Worm (Caenorhabditis elegans) whole organism, L4 larva: ENCODE data around the gene glb-5.

Source experiments
- F10B5.3 ChIP-seq: sonication (generic microtip); optimal IDR thresholded peaks from 2 replicates; lab custom pipeline; 2016; ENCODE audit warnings: mild to moderate bottlenecking, missing genetic modification characterization, missing compliant biosample characterization
- F44E2.7 ChIP-seq: fragments of 200-800 bp; sonication (Bioruptor generic); IDR thresholded peaks from 2 replicates; pipeline ENCODE4 v2.1.2; 2022; ENCODE audit warnings: missing genetic modification characterization, missing compliant biosample characterization
- T26A8.4 ChIP-seq: fragments of 200-800 bp; sonication (Bioruptor generic); IDR thresholded peaks from 2 replicates; pipeline ENCODE4 v1.3.6; 2022; ENCODE audit warnings: missing genetic modification characterization, missing compliant biosample characterization
- Y105C5A.15 ChIP-seq: fragments of 200-800 bp; sonication (Bioruptor generic); IDR thresholded peaks from 2 replicates; pipeline ENCODE4 v1.3.6; 2022; ENCODE audit warnings: missing genetic modification characterization, missing compliant biosample characterization
- Y48G9A.11 ChIP-seq: fragments of 200-800 bp; sonication (Bioruptor generic); IDR thresholded peaks from 2 replicates; pipeline ENCODE4 v1.3.6; 2022; ENCODE audit warnings: missing genetic modification reagents, missing genetic modification characterization, missing compliant biosample characterization
- ZK337.2 ChIP-seq: fragments of 200-800 bp; sonication (Bioruptor generic); IDR thresholded peaks from 2 replicates; pipeline ENCODE4 v1.3.6; 2022; ENCODE audit warnings: missing genetic modification reagents, missing genetic modification characterization, missing compliant biosample characterization
- aha-1 ChIP-seq: fragments of 150-350 bp; peaks from one replicate; lab custom pipeline; 2014; ENCODE audit warnings: missing biosample characterization, missing genetic modification characterization
- ama-1 ChIP-seq: fragments of 150-350 bp; optimal IDR thresholded peaks from 2 replicates; lab custom pipeline; 2014; ENCODE audit warnings: inconsistent platforms, mixed read lengths
- arid-1 ChIP-seq: fragments of 200-800 bp; sonication (Bioruptor generic); conservative IDR thresholded peaks from 2 replicates; pipeline ENCODE4 v1.3.6; 2022; ENCODE audit warnings: missing genetic modification reagents, missing genetic modification characterization, missing compliant biosample characterization
- ceh-28 ChIP-seq: fragments of 150-350 bp; optimal IDR thresholded peaks from 2 replicates; lab custom pipeline; 2014; ENCODE audit warnings: missing biosample characterization, missing genetic modification reagents, missing genetic modification characterization
- ctbp-1 ChIP-seq: fragments of 200-800 bp; sonication (Bioruptor generic); IDR thresholded peaks from 2 replicates; pipeline ENCODE4 v1.3.6; 2022; ENCODE audit warnings: missing genetic modification reagents, missing genetic modification characterization, missing compliant biosample characterization
- daf-8 ChIP-seq: fragments of 200-800 bp; sonication (Bioruptor generic); IDR thresholded peaks from 2 replicates; pipeline ENCODE4 v1.3.6; 2022; ENCODE audit warnings: missing genetic modification characterization, missing compliant biosample characterization
- dpl-1 ChIP-seq: fragments of 150-350 bp; optimal IDR thresholded peaks from 2 replicates; lab custom pipeline; 2014; ENCODE audit warnings: missing biosample characterization, missing genetic modification reagents, missing genetic modification characterization
- duxl-1 ChIP-seq: sonication (generic microtip); optimal IDR thresholded peaks from 2 replicates; lab custom pipeline; 2016; ENCODE audit warnings: mild to moderate bottlenecking, missing genetic modification characterization, moderate library complexity, missing compliant biosample characterization; ENCODE audit not compliant: poor library complexity
- egl-43 ChIP-seq: fragments of 200-800 bp; sonication (Bioruptor generic); IDR thresholded peaks from 2 replicates; pipeline ENCODE4 v1.3.6; 2022; ENCODE audit warnings: missing genetic modification reagents, missing genetic modification characterization, missing compliant biosample characterization
- hif-1 ChIP-seq, 2 experiments: sonication (generic microtip); optimal IDR thresholded peaks; 2 replicates each; lab custom pipeline; 2016 to 2017; ENCODE audit warnings: missing compliant biosample characterization in 2 of 2, missing genetic modification characterization in 2 of 2, missing genetic modification reagents in 2 of 2, missing genotype in 2 of 2, mild to moderate bottlenecking in 1 of 2
- hlh-30 ChIP-seq: sonication (generic microtip); optimal IDR thresholded peaks from 2 replicates; lab custom pipeline; 2017; ENCODE audit warnings: antibody characterized with exemption, mild to moderate bottlenecking, missing genetic modification characterization, missing compliant biosample characterization; ENCODE audit not compliant: insufficient read depth
- lir-3 ChIP-seq: sonication (generic microtip); optimal IDR thresholded peaks from 2 replicates; lab custom pipeline; 2016; ENCODE audit warnings: mild to moderate bottlenecking, missing genetic modification characterization, missing compliant biosample characterization
- lsy-2 ChIP-seq, 2 experiments: fragments of 150-350 bp in 1 of 2; sonication (generic microtip) in 1 of 2; optimal IDR thresholded peaks; 2 replicates each; lab custom pipeline; 2014 to 2017; ENCODE audit warnings: missing biosample characterization in 2 of 2, missing genetic modification characterization in 2 of 2
- madf-5 ChIP-seq, 2 experiments: fragments of 200-800 bp; sonication (Bioruptor generic); IDR thresholded peaks; 2 replicates each; pipeline ENCODE4 v1.3.6; 2022; ENCODE audit warnings: missing compliant biosample characterization in 2 of 2, missing genetic modification characterization in 2 of 2
- mxl-2 ChIP-seq: fragments of 200-800 bp; sonication (Bioruptor generic); conservative IDR thresholded peaks from 2 replicates; pipeline ENCODE4 v1.3.6; 2022; ENCODE audit warnings: missing genetic modification reagents, missing genetic modification characterization, missing compliant biosample characterization
- nhr-10 ChIP-seq: fragments of 150-350 bp; optimal IDR thresholded peaks from 2 replicates; lab custom pipeline; 2014; ENCODE audit warnings: missing biosample characterization, missing genetic modification characterization
- nhr-41 ChIP-seq: fragments of 200-800 bp; sonication (Bioruptor generic); IDR thresholded peaks from 2 replicates; pipeline ENCODE4 v1.3.6; 2022; ENCODE audit warnings: missing genetic modification reagents, missing genetic modification characterization, missing compliant biosample characterization
- nhr-42 ChIP-seq: fragments of 200-800 bp; sonication (Bioruptor generic); IDR thresholded peaks from 2 replicates; pipeline ENCODE4 v1.3.6; 2022; ENCODE audit warnings: missing genetic modification characterization, missing compliant biosample characterization
- php-3 ChIP-seq: fragments of 200-800 bp; sonication (Bioruptor generic); IDR thresholded peaks from 2 replicates; pipeline ENCODE4 v1.3.6; 2022; ENCODE audit warnings: missing genetic modification reagents, missing genetic modification characterization, missing compliant biosample characterization
- pqm-1 ChIP-seq: sonication (generic microtip); optimal IDR thresholded peaks from 2 replicates; lab custom pipeline; 2017; ENCODE audit warnings: missing biosample characterization, missing genetic modification characterization
- set-16 ChIP-seq: fragments of 200-800 bp; sonication (Bioruptor generic); IDR thresholded peaks from 2 replicates; pipeline ENCODE4 v1.3.6; 2022; ENCODE audit warnings: missing genetic modification reagents, missing genetic modification characterization, missing compliant biosample characterization
- skn-1 ChIP-seq: fragments of 150-350 bp; optimal IDR thresholded peaks from 2 replicates; lab custom pipeline; 2014; ENCODE audit warnings: missing biosample characterization, missing genetic modification characterization
- snpc-4 ChIP-seq: fragments of 150-350 bp; optimal IDR thresholded peaks from 2 replicates; lab custom pipeline; 2014; ENCODE audit warnings: missing biosample characterization, missing genetic modification characterization
- spr-1 ChIP-seq: sonication (generic microtip); optimal IDR thresholded peaks from 2 replicates; lab custom pipeline; 2016; ENCODE audit warnings: mild to moderate bottlenecking, missing genetic modification characterization, missing compliant biosample characterization
- unc-62 ChIP-seq, 3 experiments: fragments of 150-350 bp in 1 of 3; sonication (generic microtip); optimal IDR thresholded peaks in 2 of 3; peaks in 1 of 3; 1 replicate in 1 of 3; 2 replicates in 2 of 3; lab custom pipeline; 2014 to 2017; ENCODE audit warnings: missing biosample characterization in 3 of 3, missing genetic modification characterization in 3 of 3, missing genetic modification reagents in 3 of 3, missing genotype in 1 of 3
- zfp-3 ChIP-seq: fragments of 200-800 bp; sonication (Bioruptor generic); conservative IDR thresholded peaks from 2 replicates; pipeline ENCODE4 v1.3.6; 2022; ENCODE audit warnings: missing genetic modification reagents, missing genetic modification characterization, missing compliant biosample characterization
- ztf-11 ChIP-seq: fragments of 150-350 bp; optimal IDR thresholded peaks from 2 replicates; lab custom pipeline; 2014; ENCODE audit warnings: missing biosample characterization, missing genetic modification characterization
- ztf-7 ChIP-seq: fragments of 150-350 bp; optimal IDR thresholded peaks from 2 replicates; lab custom pipeline; 2014; ENCODE audit warnings: missing biosample characterization, missing genetic modification characterization

glb-5 gene

ce11 chrV:5596391-5597030 is 37.8 kb downstream of the glb-5 start, which contains the start of gene zhit-1 (continued):
- no peak for TF ChIP-seq pqm-1 (tag; lab: Kevin White, UChicago)
- TF ChIP-seq aha-1 (tag; lab: Kevin White, UChicago) = peak; percentile 91
- no peak for TF ChIP-seq Y105C5A.15 (GFP tag; lab: Robert Waterston, UW)
- no peak for TF ChIP-seq mxl-2 (GFP tag; lab: Robert Waterston, UW)
- TF ChIP-seq zfp-3 = no peak
- no peak for TF ChIP-seq nhr-10
- no peak for TF ChIP-seq madf-5 (GFP tag; IDR thresholded peaks at IDR 0.05; lab: Robert Waterston, UW)
- TF ChIP-seq F10B5.3 (tag; lab: Kevin White, UChicago) = no peak
- TF ChIP-seq ceh-28 = no peak
- TF ChIP-seq skn-1 (tag; lab: Kevin White, UChicago) = no peak
- TF ChIP-seq duxl-1 (tag; lab: Kevin White, UChicago) = no peak
- TF ChIP-seq Y48G9A.11 (GFP tag; lab: Robert Waterston, UW) = no peak
- TF ChIP-seq nhr-41 = no peak
- no peak for TF ChIP-seq F44E2.7
- no peak for TF ChIP-seq ama-1
- TF ChIP-seq hlh-30 (tag; lab: Kevin White, UChicago) = peak; percentile 24
- no peak for TF ChIP-seq arid-1 (GFP tag; lab: Robert Waterston, UW)
- TF ChIP-seq lsy-2 (tag; optimal IDR thresholded peaks at IDR 0.05; lab: Kevin White, UChicago) = peak in 1 of 2 experiments; percentile 54
- no peak for TF ChIP-seq ztf-7 (tag; lab: Kevin White, UChicago)
- TF ChIP-seq ctbp-1 = no peak
- TF ChIP-seq php-3 (GFP tag; lab: Robert Waterston, UW) = no peak

ce11 chrV:5601263-5601662 is 42.6 kb downstream of the glb-5 start, which contains the start of gene CD4.8:
CD4.8 (minus strand) TSS chrV:5601363.
- TF ChIP-seq hif-1 (tag; optimal IDR thresholded peaks at IDR 0.05; lab: Kevin White, UChicago) (no peak), nhr-10 (no peak), hlh-30 (tag; lab: Kevin White, UChicago) (no peak), F10B5.3 (tag; lab: Kevin White, UChicago) (no peak), ztf-11 (tag; lab: Kevin White, UChicago) (no peak), skn-1 (tag; lab: Kevin White, UChicago) (no peak), ZK337.2 (GFP tag; lab: Robert Waterston, UW) (no peak), Y48G9A.11 (GFP tag; lab: Robert Waterston, UW) (no peak), ztf-7 (tag; lab: Kevin White, UChicago) (no peak), T26A8.4 (GFP tag; lab: Robert Waterston, UW) (no peak), lsy-2 (tag; optimal IDR thresholded peaks at IDR 0.05; lab: Kevin White, UChicago) (no peak), lir-3 (tag; lab: Kevin White, UChicago) (no peak)

DNA sequence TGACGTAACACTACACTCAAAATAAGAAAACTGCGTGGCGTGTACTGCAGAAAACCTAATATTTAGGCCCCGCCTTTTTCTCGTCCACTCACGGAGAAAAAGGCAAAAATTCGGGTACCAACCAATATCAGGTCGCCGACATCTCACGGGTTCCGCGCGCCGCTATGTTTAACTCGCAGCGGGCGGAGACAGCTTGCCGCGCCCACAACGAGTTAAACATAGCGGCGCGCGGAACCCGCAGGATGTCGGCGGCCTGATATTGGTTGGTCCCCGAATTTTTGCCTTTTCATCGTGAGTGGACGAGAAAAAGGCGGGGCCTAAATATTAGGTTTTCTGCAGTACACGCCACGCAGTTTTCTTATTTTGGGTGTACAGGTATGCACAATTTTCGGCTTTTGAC is 43.7 kb downstream of the glb-5 start:
- TF ChIP-seq aha-1 (tag; lab: Kevin White, UChicago) (peak; percentile 28), set-16 (peak; percentile 28; the same call in 1 of the 2 replicates)

- TF ChIP-seq nhr-42 (no peak), spr-1 (tag; lab: Kevin White, UChicago) (no peak), snpc-4 (tag; lab: Kevin White, UChicago) (no peak)
Observed at ce11 chrV:5606255-5606654, 47.6 kb downstream of the glb-5 start, which contains the start of gene CD4.1. CD4.1 (plus strand) TSS chrV:5606555.

DNA sequence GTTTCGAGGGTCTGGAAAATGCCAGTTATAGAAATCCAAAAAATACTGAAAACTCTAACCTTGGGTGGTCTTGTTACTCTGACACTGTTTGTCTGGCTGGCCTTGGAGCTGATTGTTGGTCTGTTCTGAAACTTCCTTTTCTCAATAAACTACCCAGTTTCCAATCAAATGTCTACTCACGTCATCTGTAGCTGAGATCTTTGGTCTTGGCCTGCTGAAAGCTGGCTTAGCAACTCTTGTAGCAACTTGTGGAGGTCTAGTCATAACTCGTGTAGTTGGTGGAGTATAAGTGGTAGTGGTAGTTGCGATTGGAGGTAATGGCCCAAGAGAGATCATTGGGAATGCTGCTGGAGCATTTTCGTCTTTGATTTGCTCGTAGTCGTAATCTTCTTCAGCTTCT is 51.5 kb downstream of the glb-5 start:
- TF ChIP-seq egl-43 (GFP tag; lab: Robert Waterston, UW) (no peak), dpl-1 (GFP tag; lab: Kevin White, UChicago) (no peak), ceh-28 (no peak), daf-8 (GFP tag; lab: Robert Waterston, UW) (no peak), unc-62 (GFP tag; optimal IDR thresholded peaks at IDR 0.05 in 1 of 2; lab: Kevin White, UChicago) (peak in 1 of 2 experiments; percentile 91), unc-62 (tag; optimal IDR thresholded peaks at IDR 0.05; lab: Kevin White, UChicago) (no peak)
- TF ChIP-seq, all 104 proteins: peak for 1
